Worm (Caenorhabditis elegans) whole organism, midembryonic: Measurements from ENCODE around the gene cec-5.

Experiments
- T22C8.4 ChIP-seq: fragments of 200-800 bp; sonication (Bioruptor generic); IDR thresholded peaks from 2 replicates; pipeline ENCODE4 v1.3.6; 2022; ENCODE audit warnings: missing genetic modification characterization, missing compliant biosample characterization
- cog-1 ChIP-seq: sonication (generic microtip); optimal IDR thresholded peaks from 2 replicates; lab custom pipeline; 2016; ENCODE audit warnings: missing genetic modification characterization, missing compliant biosample characterization
- flt-1 ChIP-seq: fragments of 200-800 bp; sonication (Bioruptor generic); IDR thresholded peaks from 2 replicates; pipeline ENCODE4 v1.3.6; 2022; ENCODE audit warnings: missing genetic modification characterization, missing compliant biosample characterization
- klf-2 ChIP-seq: fragments of 200-800 bp; sonication (Bioruptor generic); conservative IDR thresholded peaks from 2 replicates; pipeline ENCODE4 v1.3.6; 2022; ENCODE audit warnings: missing genetic modification reagents, missing genetic modification characterization, missing compliant biosample characterization
- med-1 ChIP-seq: sonication (generic microtip); optimal IDR thresholded peaks from 2 replicates; lab custom pipeline; 2017; ENCODE audit warnings: missing genetic modification characterization, mild to moderate bottlenecking, missing compliant biosample characterization, antibody characterized with exemption, missing genetic modification reagents; ENCODE audit not compliant: insufficient read depth
- ref-1 ChIP-seq: fragments of 200-800 bp; sonication (Bioruptor generic); conservative IDR thresholded peaks from 2 replicates; pipeline ENCODE4 v1.3.6; 2022; ENCODE audit warnings: missing genetic modification reagents, missing genetic modification characterization, missing compliant biosample characterization
- tab-1 ChIP-seq: fragments of 200-800 bp; sonication (Bioruptor generic); IDR thresholded peaks from 2 replicates; pipeline ENCODE4 v1.3.6; 2022; ENCODE audit warnings: missing genetic modification characterization, missing compliant biosample characterization
- ztf-23 ChIP-seq: fragments of 200-800 bp; sonication (Bioruptor generic); IDR thresholded peaks from 2 replicates; pipeline ENCODE4 v1.3.6; 2022; ENCODE audit warnings: missing genetic modification reagents, missing genetic modification characterization, missing compliant biosample characterization
- ztf-29 ChIP-seq: fragments of 200-800 bp; sonication (Bioruptor generic); IDR thresholded peaks from 2 replicates; pipeline ENCODE4 v1.3.6; 2022; ENCODE audit warnings: missing genetic modification reagents, missing genetic modification characterization, missing compliant biosample characterization

The cec-5 gene

DNA sequence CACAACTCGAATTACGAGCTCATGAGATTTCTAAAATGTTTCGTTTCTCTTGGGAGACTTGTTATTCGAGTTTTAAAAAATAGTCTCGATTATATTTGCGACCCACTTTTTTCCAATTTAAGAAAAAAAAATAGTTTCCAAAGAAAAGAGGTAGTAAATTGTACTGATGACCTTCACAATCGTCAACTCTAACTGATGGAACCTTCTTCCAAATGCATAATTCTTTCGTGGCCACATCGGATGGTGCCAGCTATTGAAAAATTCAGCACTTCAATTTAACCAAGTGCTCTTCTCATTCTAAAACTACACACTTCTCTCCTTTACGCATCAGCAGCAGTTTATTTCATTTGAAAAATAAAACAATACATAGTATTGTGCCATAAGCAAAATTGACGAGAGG, 36.2 kb downstream of the cec-5 start:
- TF ChIP-seq med-1 (GFP tag; lab: Kevin White, UChicago), result no peak
- TF ChIP-seq T22C8.4, result no peak
- no peak for TF ChIP-seq klf-2 (GFP tag; lab: Robert Waterston, UW)
- TF ChIP-seq cog-1 (tag; lab: Kevin White, UChicago), result no peak
- no peak for TF ChIP-seq flt-1 (GFP tag; lab: Robert Waterston, UW)
- TF ChIP-seq ref-1, result no peak
- TF ChIP-seq ztf-29, result no peak
- TF ChIP-seq tab-1 (GFP tag; lab: Robert Waterston, UW), result no peak
- TF ChIP-seq ztf-23, result no peak

DNA sequence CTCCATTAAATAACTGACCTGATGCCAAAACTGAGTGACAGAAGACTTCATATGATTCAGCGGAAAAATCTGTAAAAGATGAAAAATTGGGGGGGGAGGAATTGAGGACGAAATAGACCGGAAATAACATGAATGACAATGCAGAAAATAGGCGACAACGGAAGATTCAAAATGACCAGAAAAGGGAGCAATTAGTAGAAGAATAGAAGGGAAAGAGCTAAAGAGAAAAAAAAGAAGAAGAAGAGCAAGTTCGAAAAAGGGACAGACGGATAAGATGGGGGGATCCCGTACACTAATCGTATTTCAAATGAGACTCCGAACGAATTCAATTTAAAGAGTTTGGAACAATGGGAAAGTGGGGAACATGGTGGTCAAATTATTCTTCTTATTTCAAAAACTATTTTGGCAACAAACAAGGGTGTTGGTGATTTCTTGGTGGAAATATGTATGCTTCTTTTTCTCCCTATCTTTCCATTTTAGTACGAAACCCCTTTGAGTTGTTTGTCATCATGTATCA, 37.4 kb downstream of the cec-5 start, which contains the start of gene R05G6.10:
TSS of gene R05G6.10 (minus strand) at position 51 of the 517 bp plus-strand sequence.
- no peak for TF ChIP-seq ztf-23
- no peak for TF ChIP-seq ztf-29
- TF ChIP-seq med-1 (GFP tag; lab: Kevin White, UChicago), result no peak
- no peak for TF ChIP-seq ref-1
- no peak for TF ChIP-seq tab-1 (GFP tag; lab: Robert Waterston, UW)
- TF ChIP-seq flt-1 (GFP tag; lab: Robert Waterston, UW), result no peak

- TF ChIP-seq klf-2 (GFP tag; lab: Robert Waterston, UW) (no peak), cog-1 (tag; lab: Kevin White, UChicago) (no peak), ztf-29 (no peak), ref-1 (no peak), tab-1 (GFP tag; lab: Robert Waterston, UW) (no peak), ztf-23 (no peak)
These were observed 47.6 kb downstream of the cec-5 start, which contains the start of gene R05G6.1 for ce11 chrIV:7532360-7532759. TSS of gene R05G6.1 (plus strand) at chrIV:7532660.

DNA sequence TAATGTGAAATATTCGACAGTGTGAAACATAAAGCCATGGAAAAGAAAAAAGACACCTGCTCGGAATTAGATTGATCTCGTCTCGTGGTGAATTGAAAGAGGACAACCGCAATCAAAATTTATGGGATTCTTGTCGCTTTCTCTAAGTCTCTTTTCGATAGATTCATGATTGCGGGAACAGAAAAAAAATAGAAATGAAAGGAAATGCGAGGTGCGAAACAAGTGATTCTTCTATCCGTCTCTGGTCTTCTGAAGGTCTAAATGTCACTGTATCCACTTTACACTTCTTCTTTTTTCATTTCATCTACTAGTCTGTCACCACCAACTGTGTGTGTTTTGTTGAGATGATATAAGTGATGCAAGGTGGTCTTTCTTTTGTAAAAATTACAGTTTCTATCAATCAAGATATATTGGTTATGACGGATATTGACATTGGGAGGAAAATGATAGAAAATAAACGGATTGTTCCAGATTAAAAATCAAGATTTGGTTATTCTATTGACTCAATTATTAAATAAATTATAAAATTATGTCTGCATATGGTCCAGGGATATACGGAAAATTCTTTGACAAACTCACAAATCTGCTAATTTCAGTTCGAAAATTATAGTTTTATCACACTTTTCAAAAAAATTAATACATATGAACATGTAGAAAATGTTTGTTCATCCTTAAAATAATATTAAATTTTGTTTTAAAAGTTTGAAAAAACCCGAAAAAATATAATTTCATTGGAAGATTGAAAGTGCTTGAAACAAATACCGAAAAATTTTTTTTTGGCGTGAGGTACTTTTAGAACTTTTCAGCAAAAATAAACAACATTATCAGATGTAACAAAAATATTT, 49.5 kb downstream of the cec-5 start:
- TF ChIP-seq cog-1 (tag; lab: Kevin White, UChicago), result no peak
- TF ChIP-seq ztf-29, result no peak
- no peak for TF ChIP-seq flt-1 (GFP tag; lab: Robert Waterston, UW)
- no peak for TF ChIP-seq tab-1 (GFP tag; lab: Robert Waterston, UW)
